Fruit fly (Drosophila melanogaster): ENCODE results near the gene Sf3b5.

The Sf3b5 gene

dm6 chr3R:9038652-9039051 is 23.5 kb upstream of the Sf3b5 start, which contains the start of gene hyx (continued):
- TF ChIP-seq sr (GFP tag; IDR thresholded peaks at IDR 0.05) (peak; percentile 79; the same call in 2 of the 3 replicates), cg (GFP tag; optimal IDR thresholded peaks at IDR 0.05) (peak; percentile 81), ranshi (GFP tag; IDR thresholded peaks at IDR 0.05) (peak; percentile 37; the same call in 1 of the 2 replicates), ab (GFP tag; optimal IDR thresholded peaks at IDR 0.05) (no peak), CG4854 (GFP tag; optimal IDR thresholded peaks at IDR 0.05) (no peak), CG2199 (GFP tag; IDR thresholded peaks at IDR 0.05) (0 out of 3 replicates have a peak, but pooled peaks have one; percentile 24), cas (GFP tag; IDR thresholded peaks at IDR 0.05) (0 out of 2 replicates have a peak, but pooled peaks have one; percentile 27), CG8089 (GFP tag; optimal IDR thresholded peaks at IDR 0.05) (no peak), bigmax (GFP tag; optimal IDR thresholded peaks at IDR 0.05) (no peak), CHES-1-like (GFP tag; optimal IDR thresholded peaks at IDR 0.05) (peak; percentile 55), Optix (GFP tag; IDR thresholded peaks at IDR 0.05) (no peak), org-1 (GFP tag; optimal IDR thresholded peaks at IDR 0.05) (no peak), CG34224 (GFP tag; IDR thresholded peaks at IDR 0.05; ENCODE audit: partially characterized antibody) (peak; percentile 86), gsb (GFP tag; IDR thresholded peaks at IDR 0.05) (no peak), Hsf (GFP tag; optimal IDR thresholded peaks at IDR 0.05) (peak; percentile 36), ERR (GFP tag; optimal IDR thresholded peaks at IDR 0.05) (peak; percentile 46), gcm2 (GFP tag; optimal IDR thresholded peaks at IDR 0.05) (no peak), row (GFP tag; IDR thresholded peaks at IDR 0.05) (peak; percentile 90), CG10462 (GFP tag; optimal IDR thresholded peaks at IDR 0.05) (no peak), CG17802 (tag; optimal IDR thresholded peaks at IDR 0.05) (no peak), CG7556 (GFP tag; optimal IDR thresholded peaks at IDR 0.05) (peak; percentile 9), Lhr (GFP tag; optimal IDR thresholded peaks at IDR 0.05) (no peak), CrebB (tag; optimal IDR thresholded peaks at IDR 0.05) (no peak), Hmr (GFP tag; optimal IDR thresholded peaks at IDR 0.05) (peak; percentile 54), CG9727 (GFP tag; optimal IDR thresholded peaks at IDR 0.05) (peak; percentile 9), HLHmδ (GFP tag; optimal IDR thresholded peaks at IDR 0.05) (no peak), tio (GFP tag; optimal IDR thresholded peaks at IDR 0.05) (no peak), CG18599 (GFP tag; optimal IDR thresholded peaks at IDR 0.05) (peak; percentile 25), ttk (GFP tag; IDR thresholded peaks at IDR 0.05) (peak; percentile 29; the same call in 1 of the 2 replicates), H15 (GFP tag; IDR thresholded peaks at IDR 0.05) (no peak), Awh (GFP tag; IDR thresholded peaks at IDR 0.05) (no peak), da (GFP tag; optimal IDR thresholded peaks at IDR 0.05) (no peak), mam (GFP tag; optimal IDR thresholded peaks at IDR 0.05) (peak; percentile 59), Ada2b (GFP tag; IDR thresholded peaks at IDR 0.05) (no peak), tup (GFP tag; optimal IDR thresholded peaks at IDR 0.05) (no peak), CG11085 (GFP tag; IDR thresholded peaks at IDR 0.05) (no peak), ind (GFP tag; optimal IDR thresholded peaks at IDR 0.05) (peak; percentile 23), CG10267 (tag; optimal IDR thresholded peaks at IDR 0.05) (peak; percentile 53), CG6854 (GFP tag; optimal IDR thresholded peaks at IDR 0.05) (no peak), nom (GFP tag; optimal IDR thresholded peaks at IDR 0.05) (no peak), Hey (tag; optimal IDR thresholded peaks at IDR 0.05) (no peak), CG16779 (GFP tag; IDR thresholded peaks at IDR 0.05) (no peak), repo (GFP tag; optimal IDR thresholded peaks at IDR 0.05) (no peak), CG17361 (GFP tag; IDR thresholded peaks at IDR 0.05) (0 out of 3 replicates have a peak, but pooled peaks have one; percentile 15), CG3726 (GFP tag; IDR thresholded peaks at IDR 0.05) (no peak), bsh (GFP tag; optimal IDR thresholded peaks at IDR 0.05) (peak in 1 of 2 experiments; percentile 34), grau (tag; optimal IDR thresholded peaks at IDR 0.05) (peak; percentile 53), ATbp (GFP tag; optimal IDR thresholded peaks at IDR 0.05) (no peak), z (GFP tag; IDR thresholded peaks at IDR 0.05) (no peak), CG6689 (GFP tag; IDR thresholded peaks at IDR 0.05) (no peak), Adf1 (GFP tag; IDR thresholded peaks at IDR 0.05) (no peak), GATAe (GFP tag; conservative IDR thresholded peaks at IDR 0.05) (no peak)

Data from whole organism, embryonic.